Worm (Caenorhabditis elegans): ENCODE results near the gene ptr-4.

ptr-4 gene

ce11 chrX:6107962-6108361, 42.2 kb upstream of the ptr-4 start:
- TF ChIP-seq pbrm-1 (GFP tag; IDR thresholded peaks at IDR 0.05) (no peak), dpl-1 (GFP tag; optimal IDR thresholded peaks at IDR 0.05) (no peak), efl-1 (GFP tag; optimal IDR thresholded peaks at IDR 0.05) (no peak)

- no peak for TF ChIP-seq T07F8.4 (tag; optimal IDR thresholded peaks at IDR 0.05)
- TF ChIP-seq ztf-3 (GFP tag; optimal IDR thresholded peaks at IDR 0.05): no peak
- TF ChIP-seq mes-4 (tag; optimal IDR thresholded peaks at IDR 0.05): no peak
- TF ChIP-seq C06A6.2 (GFP tag; conservative IDR thresholded peaks at IDR 0.05): no peak
- no peak for TF ChIP-seq bed-1 (GFP tag; IDR thresholded peaks at IDR 0.05)
- no peak for TF ChIP-seq rec-8 (tag; optimal IDR thresholded peaks at IDR 0.05)
- TF ChIP-seq fkh-3 (tag; optimal IDR thresholded peaks at IDR 0.05): no peak
- no peak for TF ChIP-seq rpc-1 (optimal IDR thresholded peaks at IDR 0.05)
- no peak for TF ChIP-seq rpc-1 (tag; optimal IDR thresholded peaks at IDR 0.05)
- no peak for TF ChIP-seq unc-62 (GFP tag; optimal IDR thresholded peaks at IDR 0.05)
- TF ChIP-seq F33H1.4 (GFP tag; IDR thresholded peaks at IDR 0.05): no peak
- no peak for TF ChIP-seq dpff-1 (tag; optimal IDR thresholded peaks at IDR 0.05)
- no peak for TF ChIP-seq Y56A3A.18 (GFP tag; IDR thresholded peaks at IDR 0.05)
- no peak for TF ChIP-seq repo-1 (tag; optimal IDR thresholded peaks at IDR 0.05)
- no peak for TF ChIP-seq B0261.1 (tag; optimal IDR thresholded peaks at IDR 0.05)
- no peak for TF ChIP-seq pbrm-1 (GFP tag; IDR thresholded peaks at IDR 0.05)
Observed at ce11 chrX:6103297-6103696, 37.5 kb upstream of the ptr-4 start, which contains the start of gene C15H9.11. TSS of gene C15H9.11 (minus strand) at chrX:6103397.

ce11 chrX:6100395-6101099, 34.8 kb upstream of the ptr-4 start:
- TF ChIP-seq nfyb-1 (GFP tag; IDR thresholded peaks at IDR 0.05) (no peak), nhr-80 (tag; optimal IDR thresholded peaks at IDR 0.05) (peak; percentile 75), aptf-3 (GFP tag; IDR thresholded peaks at IDR 0.05) (no peak), dox-1 (GFP tag; IDR thresholded peaks at IDR 0.05) (peak; percentile 29; the same call in 1 of the 2 replicates)

- TF ChIP-seq snpc-4 (GFP tag; optimal IDR thresholded peaks at IDR 0.05) (no peak), snpc-4 (tag; optimal IDR thresholded peaks at IDR 0.05) (no peak), cebp-1 (GFP tag; IDR thresholded peaks at IDR 0.05) (no peak), cebp-1 (tag; optimal IDR thresholded peaks at IDR 0.05) (no peak), nhr-80 (tag; optimal IDR thresholded peaks at IDR 0.05) (peak; percentile 66), unc-62 (GFP tag; optimal IDR thresholded peaks at IDR 0.05) (peak; percentile 53), F33H1.4 (GFP tag; IDR thresholded peaks at IDR 0.05) (no peak)
Observed at ce11 chrX:6098420-6098819, 32.6 kb upstream of the ptr-4 start.

ce11 chrX:6097551-6097950, 31.8 kb upstream of the ptr-4 start, which contains the start of gene C15H9.4:
TSS of gene C15H9.4 (plus strand) at chrX:6097643.
- TF ChIP-seq dpl-1 (GFP tag; optimal IDR thresholded peaks at IDR 0.05): no peak
- 0 out of 2 replicates have a peak, but pooled peaks have one; percentile 22 for TF ChIP-seq dox-1 (GFP tag; IDR thresholded peaks at IDR 0.05)
- TF ChIP-seq F57C9.4 (tag; optimal IDR thresholded peaks at IDR 0.05): no peak
- TF ChIP-seq ztf-28 (GFP tag; IDR thresholded peaks at IDR 0.05): no peak
- no peak for TF ChIP-seq ekl-4 (GFP tag; IDR thresholded peaks at IDR 0.05)
- peak; percentile 35 for TF ChIP-seq repo-1 (tag; optimal IDR thresholded peaks at IDR 0.05)
- no peak for TF ChIP-seq F52B5.7 (tag; optimal IDR thresholded peaks at IDR 0.05)
- no peak for TF ChIP-seq attf-3 (GFP tag; conservative IDR thresholded peaks at IDR 0.05)
- TF ChIP-seq nfya-2 (GFP tag; IDR thresholded peaks at IDR 0.05): no peak
- TF ChIP-seq hrde-1 (tag; optimal IDR thresholded peaks at IDR 0.05; ENCODE audit: borderline replicate concordance): no peak
- no peak for TF ChIP-seq egl-44 (GFP tag; IDR thresholded peaks at IDR 0.05)
- TF ChIP-seq tbp1 (GFP tag; optimal IDR thresholded peaks at IDR 0.05): peak; percentile 26
- no peak for TF ChIP-seq nhr-27 (tag; optimal IDR thresholded peaks at IDR 0.05)
- TF ChIP-seq ztf-6 (GFP tag; IDR thresholded peaks at IDR 0.05): no peak
- TF ChIP-seq zim-3 (tag; optimal IDR thresholded peaks at IDR 0.05): no peak
- TF ChIP-seq cebp-1 (GFP tag; IDR thresholded peaks at IDR 0.05): no peak
- TF ChIP-seq cebp-1 (tag; optimal IDR thresholded peaks at IDR 0.05): peak; percentile 56
- no peak for TF ChIP-seq lsl-1 (GFP tag; optimal IDR thresholded peaks at IDR 0.05)
- no peak for TF ChIP-seq dpff-1 (tag; optimal IDR thresholded peaks at IDR 0.05)
- TF ChIP-seq K12H6.12 (tag; optimal IDR thresholded peaks at IDR 0.05): no peak
- no peak for TF ChIP-seq ztf-18 (tag; optimal IDR thresholded peaks at IDR 0.05)
- TF ChIP-seq madf-6 (GFP tag; IDR thresholded peaks at IDR 0.05): no peak

Measured in whole organism, young adult.